Worm (Caenorhabditis elegans) whole organism, L4/young adult: ENCODE measurements around the gene Y53C12A.11.

Source experiments
- dao-5 ChIP-seq: sonication (generic microtip); optimal IDR thresholded peaks from 2 replicates; lab custom pipeline; 2016; ENCODE audit warnings: missing genotype, missing genetic modification characterization, moderate library complexity, missing compliant biosample characterization
- him-1 ChIP-seq: sonication (generic microtip); optimal IDR thresholded peaks from 2 replicates; lab custom pipeline; 2016; ENCODE audit warnings: missing genotype, missing genetic modification reagents, missing genetic modification characterization, missing compliant biosample characterization

DNA sequence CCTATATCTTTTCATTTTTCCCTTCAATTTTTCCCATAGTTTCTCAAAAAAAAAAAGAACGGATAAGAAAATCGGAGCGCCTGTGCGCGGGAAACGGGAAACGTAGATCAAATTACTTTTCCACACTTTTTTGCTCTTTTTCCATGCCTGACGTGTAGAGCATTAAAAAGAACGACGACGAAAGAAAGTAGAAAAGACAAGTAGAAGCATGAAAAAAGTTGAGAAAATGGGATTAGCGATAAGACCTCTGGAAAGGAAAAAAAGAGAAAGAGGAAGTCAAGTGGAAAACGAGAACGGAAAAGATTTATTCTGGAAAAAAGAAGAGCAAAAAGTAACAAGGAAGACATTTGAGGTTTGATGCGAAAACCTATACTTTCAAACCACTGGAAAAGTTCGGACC, 10.0 kb upstream of the Y53C12A.11 start:
- TF ChIP-seq dao-5 (tag; lab: Kevin White, UChicago) (no peak), him-1 (tag; lab: Kevin White, UChicago) (no peak)
